Fruit fly (Drosophila melanogaster) S2 (cell line): ENCODE results near the gene CG7378.

Experiments
- CG8478 ChIP-seq: fragments of >200 bp; optimal IDR thresholded peaks from 2 replicates; lab custom pipeline; 2018
- CTCF ChIP-seq, 2 experiments: fragments of >200 bp; optimal IDR thresholded peaks; 2 replicates each; lab custom pipeline; 2018

DNA sequence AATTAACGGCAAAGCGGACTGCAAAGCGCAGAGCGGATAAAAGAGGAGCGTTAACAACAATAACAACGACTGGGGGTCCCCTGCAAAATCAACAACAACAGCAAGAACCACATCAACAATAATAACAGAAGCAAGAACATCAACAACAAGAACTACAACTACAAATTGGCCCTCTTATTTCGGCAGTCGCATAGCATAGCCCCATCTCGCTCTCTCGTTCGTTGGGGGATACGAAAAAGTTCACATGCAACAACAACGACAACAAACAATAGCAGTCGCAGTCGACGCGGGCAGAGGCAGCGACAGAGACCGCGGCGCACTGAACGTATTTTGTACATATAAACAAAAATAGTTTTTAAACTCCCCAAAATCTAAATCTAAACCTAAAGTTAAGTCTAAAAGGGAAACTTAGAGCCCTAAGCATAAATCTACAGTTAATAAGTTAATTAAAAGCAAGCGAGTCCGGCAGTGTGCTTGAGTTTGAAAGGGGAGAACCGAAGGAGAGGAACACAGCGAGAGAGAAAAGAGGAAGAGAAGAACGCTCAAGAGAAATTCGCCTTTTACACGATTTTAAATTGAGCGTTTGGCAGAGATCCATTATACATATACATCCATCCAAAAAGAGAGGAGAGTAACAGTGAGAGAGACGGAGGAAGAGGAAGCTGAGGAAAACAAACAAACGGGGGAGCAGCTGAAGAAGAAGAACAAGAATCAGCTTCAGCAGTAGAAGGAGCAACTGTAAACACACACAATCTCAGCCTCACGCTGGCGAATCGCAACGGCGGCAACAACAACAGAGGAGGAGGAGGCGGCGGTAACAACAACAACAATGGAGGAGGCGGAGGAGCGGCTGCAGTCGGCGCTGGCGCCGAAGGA lies 35.5 kb upstream of the CG7378 start:
- no peak for TF ChIP-seq CG8478 (lab: Kevin White, UChicago)
- no peak for TF ChIP-seq CTCF (optimal IDR thresholded peaks at IDR 0.05; lab: Kevin White, UChicago)
